Fruit fly (Drosophila melanogaster) whole organism, embryonic: ENCODE results near the gene CG13373.

Source experiments
- Abd-B ChIP-seq: fragments of 200-800 bp; sonication (Bioruptor generic); optimal IDR thresholded peaks from 2 replicates; lab custom pipeline; 2018; ENCODE audit warnings: missing biosample characterization, mild to moderate bottlenecking, missing genetic modification characterization, moderate library complexity
- Adf1 ChIP-seq: fragments of 200-800 bp; sonication (Bioruptor generic); IDR thresholded peaks from 2 replicates; pipeline ENCODE4 v1.3.6; 2022; ENCODE audit warnings: missing biosample characterization, missing genetic modification characterization
- Atf3 ChIP-seq: fragments of 200-800 bp; sonication (Bioruptor generic); optimal IDR thresholded peaks from 3 replicates; lab custom pipeline; 2016; ENCODE audit warnings: missing biosample characterization, missing genetic modification characterization
- Blimp-1 ChIP-seq: fragments of 200-800 bp; sonication (Bioruptor generic); optimal IDR thresholded peaks from 3 replicates; lab custom pipeline; 2018; ENCODE audit warnings: missing biosample characterization, missing genetic modification characterization, mild to moderate bottlenecking, moderate library complexity, missing genetic modification reagents
- CG12236 ChIP-seq: fragments of 200-800 bp; sonication (Bioruptor generic); optimal IDR thresholded peaks from 2 replicates; lab custom pipeline; 2016; ENCODE audit warnings: missing biosample characterization, missing genetic modification characterization
- CG12942 ChIP-seq: fragments of 200-800 bp; sonication (Bioruptor generic); optimal IDR thresholded peaks from 3 replicates; lab custom pipeline; 2016; ENCODE audit warnings: missing biosample characterization, missing genetic modification characterization
- CG13123 ChIP-seq: fragments of 200-800 bp; sonication (Bioruptor generic); optimal IDR thresholded peaks from 2 replicates; lab custom pipeline; 2016; ENCODE audit warnings: missing biosample characterization, missing genetic modification characterization
- CG13287 ChIP-seq: fragments of 200-800 bp; sonication (Bioruptor generic); IDR thresholded peaks from 2 replicates; pipeline ENCODE4 v1.3.6; 2022; ENCODE audit warnings: missing biosample characterization, missing genetic modification characterization; ENCODE audit not compliant: partially characterized antibody
- CG15479 ChIP-seq: fragments of 200-800 bp; sonication (Bioruptor generic); optimal IDR thresholded peaks from 3 replicates; lab custom pipeline; 2019; ENCODE audit warnings: missing biosample characterization, mild to moderate bottlenecking, missing genetic modification characterization, moderate library complexity
- CG1603 ChIP-seq: fragments of 200-800 bp; sonication (Bioruptor generic); optimal IDR thresholded peaks from 2 replicates; lab custom pipeline; 2019; ENCODE audit warnings: missing biosample characterization, mild to moderate bottlenecking, missing genetic modification characterization, moderate library complexity
- CG17802 ChIP-seq: fragments of 200-800 bp; sonication (Bioruptor generic); optimal IDR thresholded peaks from 2 replicates; lab custom pipeline; 2018; ENCODE audit warnings: missing biosample characterization, mild to moderate bottlenecking, missing genetic modification characterization, moderate library complexity
- CG1832 ChIP-seq: fragments of 200-800 bp; sonication (Bioruptor generic); optimal IDR thresholded peaks from 2 replicates; lab custom pipeline; 2017; ENCODE audit warnings: missing biosample characterization, mild to moderate bottlenecking, missing genetic modification characterization, inconsistent platforms
- CG2889 ChIP-seq: fragments of 200-800 bp; sonication (Bioruptor generic); IDR thresholded peaks from 3 replicates; pipeline ENCODE4 v1.3.6; 2022; ENCODE audit warnings: missing biosample characterization, missing genetic modification characterization
- CG31365 ChIP-seq: fragments of 200-800 bp; sonication (Bioruptor generic); optimal IDR thresholded peaks from 2 replicates; lab custom pipeline; 2018; ENCODE audit warnings: missing biosample characterization, mild to moderate bottlenecking, missing genetic modification characterization
- CG31441 ChIP-seq: fragments of 200-800 bp; sonication (Bioruptor generic); IDR thresholded peaks from 2 replicates; pipeline ENCODE4 v1.3.6; 2022; ENCODE audit warnings: missing biosample characterization, missing genetic modification characterization
- CG3838 ChIP-seq: fragments of 200-800 bp; sonication (Bioruptor generic); optimal IDR thresholded peaks from 3 replicates; lab custom pipeline; 2016; ENCODE audit warnings: missing biosample characterization, missing genetic modification characterization
- CG43689 ChIP-seq: fragments of 200-800 bp; sonication (Bioruptor generic); IDR thresholded peaks from 2 replicates; pipeline ENCODE4 v1.3.6; 2022; ENCODE audit warnings: missing biosample characterization, missing genetic modification characterization
- CG4424 ChIP-seq: fragments of 200-800 bp; sonication (Bioruptor generic); optimal IDR thresholded peaks from 3 replicates; lab custom pipeline; 2016; ENCODE audit warnings: missing biosample characterization, missing genetic modification characterization
- CG4617 ChIP-seq: fragments of 200-800 bp; sonication (Bioruptor generic); optimal IDR thresholded peaks from 3 replicates; lab custom pipeline; 2016; ENCODE audit warnings: missing biosample characterization, missing genetic modification characterization, borderline replicate concordance
- CG4707 ChIP-seq: fragments of 200-800 bp; sonication (Bioruptor generic); optimal IDR thresholded peaks from 2 replicates; lab custom pipeline; 2018; ENCODE audit warnings: missing biosample characterization, mild to moderate bottlenecking, missing genetic modification characterization, moderate library complexity
- CG6854 ChIP-seq: fragments of 200-800 bp; sonication (Bioruptor generic); optimal IDR thresholded peaks from 3 replicates; lab custom pipeline; 2017; ENCODE audit warnings: missing biosample characterization, mild to moderate bottlenecking, missing genetic modification characterization
- CG7745 ChIP-seq: fragments of 200-800 bp; sonication (Bioruptor generic); optimal IDR thresholded peaks from 2 replicates; lab custom pipeline; 2018; ENCODE audit warnings: missing biosample characterization, mild to moderate bottlenecking, missing genetic modification characterization, moderate library complexity
- CG9215 ChIP-seq: fragments of 200-800 bp; sonication (Bioruptor generic); IDR thresholded peaks from 2 replicates; pipeline ENCODE4 v1.3.6; 2022; ENCODE audit warnings: missing biosample characterization, missing genetic modification characterization
- CG9609 ChIP-seq: fragments of 200-800 bp; sonication (Bioruptor generic); optimal IDR thresholded peaks from 3 replicates; lab custom pipeline; 2016; ENCODE audit warnings: missing biosample characterization, missing genetic modification characterization
- CrebB ChIP-seq: fragments of 200-800 bp; sonication (Bioruptor generic); optimal IDR thresholded peaks from 3 replicates; lab custom pipeline; 2018; ENCODE audit warnings: missing biosample characterization, mild to moderate bottlenecking, missing genetic modification characterization
- E2f2 ChIP-seq: fragments of 200-800 bp; sonication (Bioruptor generic); IDR thresholded peaks from 2 replicates; pipeline ENCODE4 v1.3.6; 2022; ENCODE audit warnings: missing biosample characterization, missing genetic modification characterization
- Mad ChIP-seq: fragments of 200-800 bp; sonication (Bioruptor generic); optimal IDR thresholded peaks from 2 replicates; lab custom pipeline; 2016; ENCODE audit warnings: missing biosample characterization, missing genetic modification characterization
- TFAM ChIP-seq: fragments of 200-800 bp; sonication (Bioruptor generic); optimal IDR thresholded peaks from 2 replicates; lab custom pipeline; 2017; ENCODE audit warnings: missing biosample characterization, missing genetic modification characterization, inconsistent platforms
- Vsx1 ChIP-seq: fragments of 200-800 bp; sonication (Bioruptor generic); optimal IDR thresholded peaks from 2 replicates; lab custom pipeline; 2017; ENCODE audit warnings: missing biosample characterization, mild to moderate bottlenecking, missing genetic modification characterization, missing genetic modification reagents
- bowl ChIP-seq: fragments of 200-800 bp; sonication (Bioruptor generic); IDR thresholded peaks from 2 replicates; pipeline ENCODE4 v1.3.6; 2022; ENCODE audit warnings: missing biosample characterization, missing genetic modification characterization
- br ChIP-seq: fragments of >200 bp; optimal IDR thresholded peaks from 2 replicates; lab custom pipeline; 2017
- cas ChIP-seq: fragments of 200-800 bp; sonication (Bioruptor generic); IDR thresholded peaks from 2 replicates; pipeline ENCODE4 v1.3.6; 2022; ENCODE audit warnings: missing biosample characterization, missing genetic modification characterization
- croc ChIP-seq: fragments of 200-800 bp; sonication (Bioruptor generic); conservative IDR thresholded peaks from 3 replicates; pipeline ENCODE4 v1.3.6; 2022; ENCODE audit warnings: missing biosample characterization, missing genetic modification characterization
- cwo ChIP-seq: fragments of 200-800 bp; sonication (Bioruptor generic); optimal IDR thresholded peaks from 3 replicates; lab custom pipeline; 2017; ENCODE audit warnings: missing biosample characterization, missing genetic modification characterization, mild to moderate bottlenecking, moderate library complexity, missing genetic modification reagents
- dm ChIP-seq: fragments of 200-800 bp; sonication (Bioruptor generic); optimal IDR thresholded peaks from 3 replicates; lab custom pipeline; 2016; ENCODE audit warnings: missing biosample characterization, missing genetic modification characterization
- ftz-f1 ChIP-seq: fragments of 200-800 bp; sonication (Bioruptor generic); optimal IDR thresholded peaks from 2 replicates; lab custom pipeline; 2016; ENCODE audit warnings: missing biosample characterization, missing genetic modification characterization
- hkb ChIP-seq, 2 experiments: fragments of 200-800 bp in 1 of 2; fragments of >200 bp in 1 of 2; sonication (Bioruptor generic) in 1 of 2; IDR thresholded peaks in 1 of 2; optimal IDR thresholded peaks in 1 of 2; 2 replicates each; pipeline versions ENCODE4 v1.3.6 to Lab custom; 2017 to 2022; ENCODE audit warnings: missing biosample characterization in 1 of 2, missing genetic modification characterization in 1 of 2
- jumu ChIP-seq: fragments of 200-800 bp; sonication (Bioruptor generic); optimal IDR thresholded peaks from 3 replicates; lab custom pipeline; 2016; ENCODE audit warnings: missing biosample characterization, missing genetic modification characterization
- kah ChIP-seq: fragments of 200-800 bp; sonication (Bioruptor generic); optimal IDR thresholded peaks from 2 replicates; lab custom pipeline; 2018; ENCODE audit warnings: missing biosample characterization, mild to moderate bottlenecking, missing genetic modification characterization
- kay ChIP-seq: fragments of 200-800 bp; sonication (Bioruptor generic); optimal IDR thresholded peaks from 2 replicates; lab custom pipeline; 2016; ENCODE audit warnings: missing biosample characterization, missing genetic modification characterization
- kni ChIP-seq: fragments of 200-800 bp; sonication (Bioruptor generic); optimal IDR thresholded peaks from 3 replicates; lab custom pipeline; 2017; ENCODE audit warnings: mild to moderate bottlenecking, missing biosample characterization, missing genetic modification reagents, missing genetic modification characterization
- lab ChIP-seq: fragments of 200-800 bp; sonication (Bioruptor generic); optimal IDR thresholded peaks from 3 replicates; lab custom pipeline; 2017; ENCODE audit warnings: missing biosample characterization, missing genetic modification characterization, mild to moderate bottlenecking, moderate library complexity, missing genetic modification reagents
- odd ChIP-seq: fragments of 200-800 bp; sonication (Bioruptor generic); optimal IDR thresholded peaks from 2 replicates; lab custom pipeline; 2017; ENCODE audit warnings: missing biosample characterization, mild to moderate bottlenecking, missing genetic modification characterization
- prd ChIP-seq, 3 experiments: fragments of >200 bp in 2 of 3; fragments of 200-800 bp in 1 of 3; sonication (Bioruptor generic) in 1 of 3; optimal IDR thresholded peaks in 2 of 3; IDR thresholded peaks in 1 of 3; 2 replicates in 2 of 3; 3 replicates in 1 of 3; pipeline versions ENCODE4 v1.3.6 to Lab custom; 2017 to 2022; ENCODE audit warnings: missing biosample characterization in 1 of 3, missing genetic modification characterization in 1 of 3
- repo ChIP-seq: fragments of 200-800 bp; sonication (Bioruptor generic); optimal IDR thresholded peaks from 2 replicates; lab custom pipeline; 2016; ENCODE audit warnings: missing biosample characterization, missing genetic modification characterization
- sim ChIP-seq: fragments of 200-800 bp; sonication (Bioruptor generic); IDR thresholded peaks from 2 replicates; pipeline ENCODE4 v1.3.6; 2022; ENCODE audit warnings: missing biosample characterization, missing genetic modification characterization
- tll ChIP-seq, 2 experiments: fragments of 200-800 bp in 1 of 2; fragments of >200 bp in 1 of 2; sonication (Bioruptor generic) in 1 of 2; optimal IDR thresholded peaks; 2 replicates each; lab custom pipeline; 2017 to 2019; ENCODE audit warnings: missing biosample characterization in 2 of 2, missing genetic modification characterization in 2 of 2, mild to moderate bottlenecking in 1 of 2, moderate library complexity in 1 of 2
- trem ChIP-seq: fragments of 200-800 bp; optimal IDR thresholded peaks from 3 replicates; lab custom pipeline; 2019; ENCODE audit warnings: missing biosample characterization, mild to moderate bottlenecking, missing genetic modification characterization, moderate library complexity
- unpg ChIP-seq: fragments of 200-800 bp; sonication (Bioruptor generic); optimal IDR thresholded peaks from 3 replicates; lab custom pipeline; 2018; ENCODE audit warnings: missing biosample characterization, mild to moderate bottlenecking, missing genetic modification characterization, moderate library complexity

CG13373 gene

DNA sequence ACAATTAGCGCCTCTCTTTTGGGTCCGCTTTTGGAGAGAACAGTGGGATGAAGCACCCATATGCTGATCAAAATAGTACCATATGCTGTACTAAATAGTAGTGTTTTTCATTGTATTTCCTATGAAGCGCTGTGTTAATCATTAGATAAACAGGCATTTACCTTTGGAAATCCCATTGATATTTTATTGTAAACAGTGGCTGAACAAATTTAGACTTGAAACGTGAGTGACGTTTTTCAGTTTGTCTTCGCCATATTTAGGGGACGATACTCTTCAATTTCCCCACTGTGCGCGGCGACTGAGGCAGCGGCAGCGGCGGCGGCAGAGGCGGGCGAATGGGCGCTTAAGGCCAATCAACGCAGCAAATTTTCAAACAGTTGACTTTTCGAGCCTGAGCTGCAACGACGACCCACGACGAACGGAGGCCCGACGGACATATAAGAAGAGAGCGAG is 22.8 kb downstream of the CG13373 start (continued):
- peak; percentile 96 for TF ChIP-seq Adf1
- peak; percentile 62 for TF ChIP-seq kah (GFP tag; lab: Kevin White, UChicago)
- TF ChIP-seq CG43689: 0 out of 2 replicates have a peak, but pooled peaks have one; percentile 12
- no peak for TF ChIP-seq CG17802 (tag; lab: Kevin White, UChicago)
- TF ChIP-seq unpg (GFP tag; lab: Kevin White, UChicago): peak; percentile 80
- TF ChIP-seq prd (optimal IDR thresholded peaks at IDR 0.05; lab: Kevin White, UChicago): no peak
- peak; percentile 72 for TF ChIP-seq prd (GFP tag; IDR thresholded peaks at IDR 0.05; lab: Robert Waterston, UW)
- TF ChIP-seq odd (GFP tag; lab: Kevin White, UChicago): peak; percentile 89
- peak; percentile 74 for TF ChIP-seq Vsx1 (GFP tag; lab: Kevin White, UChicago)
- TF ChIP-seq CG13287 (GFP tag; lab: Robert Waterston, UW): peak; percentile 18
- TF ChIP-seq hkb (optimal IDR thresholded peaks at IDR 0.05; lab: Kevin White, UChicago): no peak
- TF ChIP-seq hkb (GFP tag; IDR thresholded peaks at IDR 0.05; lab: Robert Waterston, UW): peak; percentile 79
- peak; percentile 65 for TF ChIP-seq CG31365 (tag; lab: Kevin White, UChicago)
- TF ChIP-seq Mad (GFP tag; lab: Kevin White, UChicago): peak; percentile 66
- peak; percentile 72 for TF ChIP-seq CG4424 (GFP tag; lab: Kevin White, UChicago)
- TF ChIP-seq dm: peak; percentile 65
- peak; percentile 57 for TF ChIP-seq kay
- TF ChIP-seq E2f2 (GFP tag; lab: Robert Waterston, UW): peak; percentile 59; the same call in 1 of the 2 replicates
- TF ChIP-seq repo (GFP tag; lab: Kevin White, UChicago): peak; percentile 79
- TF ChIP-seq ftz-f1: peak; percentile 29
- peak; percentile 51 for TF ChIP-seq Abd-B (GFP tag; lab: Kevin White, UChicago)
- 0 out of 3 replicates have a peak, but pooled peaks have one; percentile 54 for TF ChIP-seq CG2889 (GFP tag; lab: Robert Waterston, UW)
- TF ChIP-seq CG4617 (GFP tag; lab: Kevin White, UChicago): no peak
- no peak for TF ChIP-seq tll (GFP tag; optimal IDR thresholded peaks at IDR 0.05; lab: Kevin White, UChicago)
- peak; percentile 71 for TF ChIP-seq CG1603
- peak; percentile 74 for TF ChIP-seq CG9215 (GFP tag; lab: Robert Waterston, UW)
- peak; percentile 82 for TF ChIP-seq kni (GFP tag; lab: Kevin White, UChicago)
- TF ChIP-seq CG12942 (GFP tag; lab: Kevin White, UChicago): peak; percentile 60
- TF ChIP-seq CG7745 (tag; lab: Kevin White, UChicago): no peak
- TF ChIP-seq Blimp-1 (GFP tag; lab: Kevin White, UChicago): peak; percentile 70
- TF ChIP-seq croc (GFP tag; lab: Robert Waterston, UW): peak; percentile 49; the same call in 2 of the 3 replicates
- TF ChIP-seq CG15479 (GFP tag; lab: Kevin White, UChicago): no peak
- TF ChIP-seq CG3838 (GFP tag; lab: Kevin White, UChicago): peak; percentile 53
- TF ChIP-seq CrebB (tag; lab: Kevin White, UChicago): peak; percentile 87
- no peak for TF ChIP-seq CG1832 (GFP tag; lab: Kevin White, UChicago)
- peak; percentile 53 for TF ChIP-seq CG13123 (GFP tag; lab: Kevin White, UChicago)
- TF ChIP-seq CG31441 (GFP tag; lab: Robert Waterston, UW): no peak
- TF ChIP-seq jumu (GFP tag; lab: Kevin White, UChicago): peak; percentile 67
- no peak for TF ChIP-seq sim (GFP tag; lab: Robert Waterston, UW)
- no peak for TF ChIP-seq TFAM (GFP tag; lab: Kevin White, UChicago)
- TF ChIP-seq CG9609 (GFP tag; lab: Kevin White, UChicago): peak; percentile 74
- peak; percentile 93 for TF ChIP-seq lab (GFP tag; lab: Kevin White, UChicago)
- no peak for TF ChIP-seq Atf3
- peak; percentile 87 for TF ChIP-seq CG6854 (GFP tag; lab: Kevin White, UChicago)
- TF ChIP-seq CG4707: peak; percentile 97
- peak; percentile 35 for TF ChIP-seq trem (tag; lab: Kevin White, UChicago)
- TF ChIP-seq cwo (GFP tag; lab: Kevin White, UChicago): peak; percentile 88
- TF ChIP-seq br: no peak
- TF ChIP-seq bowl (GFP tag; lab: Robert Waterston, UW): peak; percentile 35; the same call in 1 of the 2 replicates
- TF ChIP-seq cas: peak; percentile 42; the same call in 1 of the 2 replicates
- TF ChIP-seq CG12236: peak; percentile 61
